Fruit fly (Drosophila melanogaster) whole organism, embryonic: ENCODE measurements around the gene GABA-B-R3.

Experiments used
- Asciz ChIP-seq: fragments of 200-800 bp; sonication (Bioruptor generic); optimal IDR thresholded peaks from 2 replicates; lab custom pipeline; 2017; ENCODE audit warnings: missing biosample characterization, mild to moderate bottlenecking, missing genetic modification characterization, missing genetic modification reagents
- Blimp-1 ChIP-seq: fragments of 200-800 bp; sonication (Bioruptor generic); optimal IDR thresholded peaks from 3 replicates; lab custom pipeline; 2018; ENCODE audit warnings: missing biosample characterization, missing genetic modification characterization, mild to moderate bottlenecking, moderate library complexity, missing genetic modification reagents
- CG1024 ChIP-seq: fragments of 200-800 bp; sonication (Bioruptor generic); IDR thresholded peaks from 2 replicates; pipeline ENCODE4 v1.3.6; 2022; ENCODE audit warnings: missing biosample characterization, missing genetic modification characterization
- CG10431 ChIP-seq: fragments of 200-800 bp; sonication (Bioruptor generic); optimal IDR thresholded peaks from 3 replicates; lab custom pipeline; 2018; ENCODE audit warnings: missing biosample characterization, mild to moderate bottlenecking, missing genetic modification characterization
- CG11695 ChIP-seq: fragments of 200-800 bp; sonication (Bioruptor generic); IDR thresholded peaks from 3 replicates; pipeline ENCODE4 v1.3.6; 2022; ENCODE audit warnings: missing biosample characterization, missing genetic modification characterization
- CG12942 ChIP-seq: fragments of 200-800 bp; sonication (Bioruptor generic); optimal IDR thresholded peaks from 3 replicates; lab custom pipeline; 2016; ENCODE audit warnings: missing biosample characterization, missing genetic modification characterization
- CG13123 ChIP-seq: fragments of 200-800 bp; sonication (Bioruptor generic); optimal IDR thresholded peaks from 2 replicates; lab custom pipeline; 2016; ENCODE audit warnings: missing biosample characterization, missing genetic modification characterization
- CG13287 ChIP-seq: fragments of 200-800 bp; sonication (Bioruptor generic); IDR thresholded peaks from 2 replicates; pipeline ENCODE4 v1.3.6; 2022; ENCODE audit warnings: missing biosample characterization, missing genetic modification characterization; ENCODE audit not compliant: partially characterized antibody
- CG13624 ChIP-seq: fragments of 200-800 bp; sonication (Bioruptor generic); optimal IDR thresholded peaks from 2 replicates; lab custom pipeline; 2016; ENCODE audit warnings: missing biosample characterization, missing genetic modification characterization
- CG15269 ChIP-seq: fragments of 200-800 bp; sonication (Bioruptor generic); optimal IDR thresholded peaks from 2 replicates; lab custom pipeline; 2018; ENCODE audit warnings: missing biosample characterization, mild to moderate bottlenecking, missing genetic modification characterization, moderate library complexity
- CG15514 ChIP-seq: fragments of 200-800 bp; sonication (Bioruptor generic); optimal IDR thresholded peaks from 3 replicates; lab custom pipeline; 2017; ENCODE audit warnings: missing biosample characterization, missing genetic modification characterization, mild to moderate bottlenecking, moderate library complexity, missing genetic modification reagents
- CG17385 ChIP-seq: fragments of 200-800 bp; sonication (Bioruptor generic); optimal IDR thresholded peaks from 3 replicates; lab custom pipeline; 2018; ENCODE audit warnings: missing biosample characterization, mild to moderate bottlenecking, missing genetic modification characterization
- CG18764 ChIP-seq: fragments of 200-800 bp; sonication (Bioruptor generic); optimal IDR thresholded peaks from 3 replicates; lab custom pipeline; 2016; ENCODE audit warnings: missing biosample characterization, missing genetic modification characterization
- CG2116 ChIP-seq: fragments of 200-800 bp; sonication (Bioruptor generic); optimal IDR thresholded peaks from 3 replicates; lab custom pipeline; 2018; ENCODE audit warnings: missing biosample characterization, mild to moderate bottlenecking, missing genetic modification characterization
- CG33213 ChIP-seq: fragments of 200-800 bp; sonication (Bioruptor generic); optimal IDR thresholded peaks from 3 replicates; lab custom pipeline; 2016; ENCODE audit warnings: missing biosample characterization, missing genetic modification characterization
- CG4404 ChIP-seq: fragments of 200-800 bp; sonication (Bioruptor generic); IDR thresholded peaks from 2 replicates; pipeline ENCODE4 v1.3.6; 2022; ENCODE audit warnings: missing biosample characterization, missing genetic modification characterization
- CG6654 ChIP-seq: fragments of 200-800 bp; sonication (Bioruptor generic); optimal IDR thresholded peaks from 2 replicates; lab custom pipeline; 2017; ENCODE audit warnings: missing biosample characterization, mild to moderate bottlenecking, missing genetic modification characterization
- Dbx ChIP-seq: fragments of 200-800 bp; sonication (Bioruptor generic); IDR thresholded peaks from 3 replicates; pipeline ENCODE4 v1.3.6; 2022; ENCODE audit warnings: missing biosample characterization, missing genetic modification characterization
- Deaf1 ChIP-seq: fragments of 200-800 bp; optimal IDR thresholded peaks from 3 replicates; lab custom pipeline; 2019; ENCODE audit warnings: missing biosample characterization, mild to moderate bottlenecking, missing genetic modification characterization, moderate library complexity
- E2f1 ChIP-seq: fragments of 200-800 bp; sonication (Bioruptor generic); IDR thresholded peaks from 2 replicates; pipeline ENCODE4 v1.3.6; 2022; ENCODE audit warnings: missing biosample characterization, missing genetic modification characterization
- HHEX ChIP-seq: fragments of 200-800 bp; sonication (Bioruptor generic); optimal IDR thresholded peaks from 3 replicates; lab custom pipeline; 2017; ENCODE audit warnings: missing biosample characterization, mild to moderate bottlenecking, missing genetic modification characterization, missing genetic modification reagents
- Jarid2 ChIP-seq: fragments of 200-800 bp; sonication (Bioruptor generic); optimal IDR thresholded peaks from 3 replicates; lab custom pipeline; 2017; ENCODE audit warnings: mild to moderate bottlenecking, missing biosample characterization, missing genetic modification reagents, missing genetic modification characterization
- NK7.1 ChIP-seq: fragments of 200-800 bp; sonication (Bioruptor generic); optimal IDR thresholded peaks from 3 replicates; lab custom pipeline; 2016; ENCODE audit warnings: missing biosample characterization, missing genetic modification characterization
- Ravus ChIP-seq: fragments of 200-800 bp; sonication (Bioruptor generic); IDR thresholded peaks from 2 replicates; pipeline ENCODE4 v1.3.6; 2022; ENCODE audit warnings: missing biosample characterization, missing genetic modification characterization
- Six4 ChIP-seq: fragments of 200-800 bp; sonication (Bioruptor generic); optimal IDR thresholded peaks from 2 replicates; lab custom pipeline; 2016; ENCODE audit warnings: missing biosample characterization, missing genetic modification characterization
- Taf1 ChIP-seq: fragments of 200-800 bp; sonication (Bioruptor generic); IDR thresholded peaks from 2 replicates; pipeline ENCODE4 v1.3.6; 2022; ENCODE audit warnings: missing biosample characterization, missing genetic modification characterization
- Trl ChIP-seq, 3 experiments: fragments of >200 bp in 2 of 3; fragments of 200-800 bp in 1 of 3; sonication (Bioruptor generic) in 1 of 3; optimal IDR thresholded peaks; 2 replicates in 1 of 3; 3 replicates in 2 of 3; lab custom pipeline; 2016 to 2017; ENCODE audit warnings: missing biosample characterization in 1 of 3, missing genetic modification characterization in 1 of 3
- Vsx1 ChIP-seq: fragments of 200-800 bp; sonication (Bioruptor generic); optimal IDR thresholded peaks from 2 replicates; lab custom pipeline; 2017; ENCODE audit warnings: missing biosample characterization, mild to moderate bottlenecking, missing genetic modification characterization, missing genetic modification reagents
- Xbp1 ChIP-seq: fragments of 200-800 bp; sonication (Bioruptor generic); optimal IDR thresholded peaks from 3 replicates; lab custom pipeline; 2016; ENCODE audit warnings: missing biosample characterization, mild to moderate bottlenecking, missing genetic modification characterization
- abd-A ChIP-seq: fragments of 200-800 bp; sonication (Bioruptor generic); optimal IDR thresholded peaks from 3 replicates; lab custom pipeline; 2019; ENCODE audit warnings: missing biosample characterization, mild to moderate bottlenecking, missing genetic modification characterization, moderate library complexity
- ato ChIP-seq: fragments of 200-800 bp; sonication (Bioruptor generic); IDR thresholded peaks from 2 replicates; pipeline ENCODE4 v1.3.6; 2022; ENCODE audit warnings: missing biosample characterization, missing genetic modification characterization; ENCODE audit not compliant: partially characterized antibody
- chinmo ChIP-seq: fragments of 200-800 bp; sonication (Bioruptor generic); IDR thresholded peaks from 4 replicates; pipeline ENCODE4 v1.3.6; 2022; ENCODE audit warnings: missing biosample characterization, missing genetic modification characterization; ENCODE audit not compliant: partially characterized antibody
- chm ChIP-seq: fragments of 200-800 bp; sonication (Bioruptor generic); IDR thresholded peaks from 2 replicates; pipeline ENCODE4 v1.3.6; 2022; ENCODE audit warnings: missing biosample characterization, missing genetic modification characterization
- ci ChIP-seq: fragments of 200-800 bp; sonication (Bioruptor generic); IDR thresholded peaks from 3 replicates; pipeline ENCODE4 v1.3.6; 2022; ENCODE audit warnings: missing biosample characterization, missing genetic modification characterization
- dmrt99B ChIP-seq: fragments of 200-800 bp; sonication (Bioruptor generic); optimal IDR thresholded peaks from 2 replicates; lab custom pipeline; 2018; ENCODE audit warnings: missing biosample characterization, mild to moderate bottlenecking, missing genetic modification characterization, moderate library complexity
- en ChIP-seq: fragments of 200-800 bp; sonication (Bioruptor generic); optimal IDR thresholded peaks from 2 replicates; lab custom pipeline; 2016; ENCODE audit warnings: missing biosample characterization, missing genetic modification characterization
- hbn ChIP-seq: fragments of 200-800 bp; sonication (Bioruptor generic); IDR thresholded peaks from 2 replicates; pipeline ENCODE4 v1.3.6; 2022; ENCODE audit warnings: missing biosample characterization, missing genetic modification characterization; ENCODE audit not compliant: partially characterized antibody
- kni ChIP-seq: fragments of 200-800 bp; sonication (Bioruptor generic); optimal IDR thresholded peaks from 3 replicates; lab custom pipeline; 2017; ENCODE audit warnings: mild to moderate bottlenecking, missing biosample characterization, missing genetic modification reagents, missing genetic modification characterization
- lov ChIP-seq, 2 experiments: fragments of 200-800 bp in 1 of 2; fragments of >200 bp in 1 of 2; sonication (Bioruptor generic) in 1 of 2; IDR thresholded peaks in 1 of 2; optimal IDR thresholded peaks in 1 of 2; 2 replicates in 1 of 2; 3 replicates in 1 of 2; pipeline versions ENCODE4 v1.3.6 to Lab custom; 2017 to 2022; ENCODE audit warnings: missing biosample characterization in 1 of 2, missing genetic modification characterization in 1 of 2
- luna ChIP-seq: fragments of 200-800 bp; sonication (Bioruptor generic); optimal IDR thresholded peaks from 2 replicates; lab custom pipeline; 2016; ENCODE audit warnings: missing biosample characterization, missing genetic modification characterization
- pros ChIP-seq: fragments of 200-800 bp; sonication (Bioruptor generic); optimal IDR thresholded peaks from 3 replicates; lab custom pipeline; 2019; ENCODE audit warnings: missing biosample characterization, mild to moderate bottlenecking, missing genetic modification characterization, moderate library complexity
- ranshi ChIP-seq: fragments of 200-800 bp; sonication (Bioruptor generic); IDR thresholded peaks from 2 replicates; pipeline ENCODE4 v1.3.6; 2022; ENCODE audit warnings: missing biosample characterization, missing genetic modification characterization
- sima ChIP-seq: fragments of 200-800 bp; sonication (Bioruptor generic); optimal IDR thresholded peaks from 2 replicates; lab custom pipeline; 2016; ENCODE audit warnings: missing biosample characterization, missing genetic modification characterization
- slbo ChIP-seq: fragments of 200-800 bp; sonication (Bioruptor generic); IDR thresholded peaks from 2 replicates; pipeline ENCODE4 v1.3.6; 2022; ENCODE audit warnings: missing biosample characterization, missing genetic modification characterization
- trem ChIP-seq: fragments of 200-800 bp; optimal IDR thresholded peaks from 3 replicates; lab custom pipeline; 2019; ENCODE audit warnings: missing biosample characterization, mild to moderate bottlenecking, missing genetic modification characterization, moderate library complexity
- twi ChIP-seq: fragments of 200-800 bp; optimal IDR thresholded peaks from 2 replicates; lab custom pipeline; 2019; ENCODE audit warnings: missing biosample characterization, mild to moderate bottlenecking, missing genetic modification characterization, moderate library complexity
- unc-4 ChIP-seq: fragments of 200-800 bp; sonication (Bioruptor generic); IDR thresholded peaks from 2 replicates; pipeline ENCODE4 v1.3.6; 2022; ENCODE audit warnings: missing biosample characterization, missing genetic modification characterization; ENCODE audit not compliant: partially characterized antibody
- yki ChIP-seq: fragments of >200 bp; optimal IDR thresholded peaks from 3 replicates; lab custom pipeline; 2018

Gene GABA-B-R3

dm6 chr2L:714747-715488 lies 34.8 kb upstream of the GABA-B-R3 start, which contains the start of gene ds:
ds (minus strand) TSS chr2L:714983.
- TF ChIP-seq Dbx (GFP tag; lab: Robert Waterston, UW) (0 out of 3 replicates have a peak, but pooled peaks have one; percentile 8), Deaf1 (tag; lab: Kevin White, UChicago) (peak; percentile 39), hbn (peak; percentile 13; the same call in 1 of the 2 replicates), Vsx1 (GFP tag; lab: Kevin White, UChicago) (peak; percentile 95), NK7.1 (GFP tag; lab: Kevin White, UChicago) (no peak), CG4404 (GFP tag; lab: Robert Waterston, UW) (no peak), abd-A (peak; percentile 41), slbo (GFP tag; lab: Robert Waterston, UW) (0 out of 2 replicates have a peak, but pooled peaks have one; percentile 6), unc-4 (GFP tag; lab: Robert Waterston, UW) (peak; percentile 29; the same call in 1 of the 2 replicates), chm (GFP tag; lab: Robert Waterston, UW) (peak; percentile 66; the same call in 1 of the 2 replicates), Jarid2 (GFP tag; lab: Kevin White, UChicago) (peak; percentile 89), lov (optimal IDR thresholded peaks at IDR 0.05; lab: Kevin White, UChicago) (no peak), lov (GFP tag; IDR thresholded peaks at IDR 0.05; lab: Robert Waterston, UW) (0 out of 3 replicates have a peak, but pooled peaks have one; percentile 19), Blimp-1 (no peak), pros (GFP tag; lab: Kevin White, UChicago) (peak; percentile 95), Trl (optimal IDR thresholded peaks at IDR 0.05; lab: Kevin White, UChicago) (peak; percentile 86 to 93), Trl (GFP tag; optimal IDR thresholded peaks at IDR 0.05; lab: Kevin White, UChicago) (no peak), ranshi (GFP tag; lab: Robert Waterston, UW) (no peak), CG15514 (GFP tag; lab: Kevin White, UChicago) (peak; percentile 41), twi (tag; lab: Kevin White, UChicago) (no peak), chinmo (GFP tag; lab: Robert Waterston, UW) (peak; percentile 82; the same call in 1 of the 4 replicates), kni (GFP tag; lab: Kevin White, UChicago) (peak; percentile 78), CG13287 (peak; percentile 22; the same call in 1 of the 2 replicates), yki (lab: Kevin White, UChicago) (peak; percentile 64), CG15269 (no peak), ci (GFP tag; lab: Robert Waterston, UW) (peak; percentile 23; the same call in 1 of the 3 replicates), CG17385 (GFP tag; lab: Kevin White, UChicago) (no peak), Taf1 (GFP tag; lab: Robert Waterston, UW) (no peak)

dm6 chr2L:715489-715849 lies 34.3 kb upstream of the GABA-B-R3 start:
- TF ChIP-seq CG1024 (peak; percentile 66; the same call in 1 of the 2 replicates), E2f1 (GFP tag; lab: Robert Waterston, UW) (peak; percentile 84), sima (GFP tag; lab: Kevin White, UChicago) (peak; percentile 55), CG33213 (GFP tag; lab: Kevin White, UChicago) (peak; percentile 56), dmrt99B (tag; lab: Kevin White, UChicago) (peak; percentile 92), en (GFP tag; lab: Kevin White, UChicago) (peak; percentile 75), trem (tag; lab: Kevin White, UChicago) (peak; percentile 88), CG6654 (GFP tag; lab: Kevin White, UChicago) (peak; percentile 55), CG10431 (no peak), luna (GFP tag; lab: Kevin White, UChicago) (no peak), CG12942 (GFP tag; lab: Kevin White, UChicago) (peak; percentile 76), CG2116 (GFP tag; lab: Kevin White, UChicago) (peak; percentile 54), Xbp1 (GFP tag; lab: Kevin White, UChicago) (peak; percentile 89), Ravus (GFP tag; lab: Robert Waterston, UW) (peak; percentile 24; the same call in 1 of the 2 replicates), CG13123 (GFP tag; lab: Kevin White, UChicago) (peak; percentile 78), CG13624 (peak; percentile 63), ato (GFP tag; lab: Robert Waterston, UW) (no peak), Six4 (GFP tag; lab: Kevin White, UChicago) (peak; percentile 80), Asciz (GFP tag; lab: Kevin White, UChicago) (peak; percentile 85), HHEX (GFP tag; lab: Kevin White, UChicago) (peak; percentile 61), CG18764 (peak; percentile 80), CG11695 (GFP tag; lab: Robert Waterston, UW) (peak; percentile 82; the same call in 2 of the 3 replicates)
